Fruit fly (Drosophila melanogaster): ENCODE measurements around the gene PIG-L.

DNA sequence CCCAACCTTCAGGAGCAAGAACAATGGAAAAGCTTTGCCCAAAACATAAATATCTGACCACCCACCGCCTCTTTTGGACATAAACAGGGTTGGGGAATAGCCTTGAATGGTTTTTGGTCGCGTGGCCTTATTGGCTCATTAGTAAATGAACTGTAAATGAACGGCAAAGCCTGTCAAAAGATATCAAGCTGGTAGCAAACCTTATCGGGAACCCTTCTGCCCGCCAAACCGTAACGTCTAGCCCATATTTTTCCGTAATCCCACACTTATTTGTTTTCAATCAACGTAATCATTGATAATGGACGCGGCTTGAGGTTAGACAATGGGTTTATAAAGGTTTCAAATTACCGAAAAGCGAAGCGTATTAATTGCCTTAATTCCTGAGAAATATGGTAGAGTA is 35.8 kb downstream of the PIG-L start:
- TF ChIP-seq CG8478 (optimal IDR thresholded peaks at IDR 0.05), result no peak
- TF ChIP-seq CTCF (optimal IDR thresholded peaks at IDR 0.05), result no peak
